Worm (Caenorhabditis elegans) whole organism, L4 larva: ENCODE results near the gene lir-2.
A peak's percentile ranks its signal among the peaks of the same experiment; 100 is the strongest.

ENCODE experiments used
- aha-1 ChIP-seq: fragments of 150-350 bp; peaks from one replicate; lab custom pipeline; 2014; ENCODE audit warnings: missing biosample characterization, missing genetic modification characterization
- daf-12 ChIP-seq: fragments of 150-350 bp; optimal IDR thresholded peaks from 2 replicates; lab custom pipeline; 2014; ENCODE audit warnings: missing biosample characterization, missing genetic modification reagents, missing genetic modification characterization
- fkh-10 ChIP-seq: fragments of 150-350 bp; optimal IDR thresholded peaks from 2 replicates; lab custom pipeline; 2014; ENCODE audit warnings: missing biosample characterization, missing genetic modification reagents, missing genetic modification characterization
- nhr-48 ChIP-seq: sonication (generic microtip); optimal IDR thresholded peaks from 2 replicates; lab custom pipeline; 2016; ENCODE audit warnings: mild to moderate bottlenecking, missing genetic modification characterization, missing compliant biosample characterization
- pha-4 ChIP-seq, 2 experiments: fragments of 150-350 bp in 1 of 2; fragments of 200-800 bp in 1 of 2; sonication (Bioruptor generic) in 1 of 2; IDR thresholded peaks in 1 of 2; optimal IDR thresholded peaks in 1 of 2; 2 replicates each; pipeline versions ENCODE4 v1.3.6 to Lab custom; 2014 to 2022; ENCODE audit warnings: missing genetic modification characterization in 2 of 2, missing genetic modification reagents in 2 of 2, missing biosample characterization in 1 of 2, missing compliant biosample characterization in 1 of 2
- tag-97 ChIP-seq: fragments of 200-800 bp; sonication (Bioruptor generic); IDR thresholded peaks from 2 replicates; pipeline ENCODE4 v1.3.6; 2022; ENCODE audit warnings: missing genetic modification characterization, missing compliant biosample characterization
- unc-62 ChIP-seq, 3 experiments: fragments of 150-350 bp in 1 of 3; sonication (generic microtip); optimal IDR thresholded peaks in 2 of 3; peaks in 1 of 3; 1 replicate in 1 of 3; 2 replicates in 2 of 3; lab custom pipeline; 2014 to 2017; ENCODE audit warnings: missing biosample characterization in 3 of 3, missing genetic modification characterization in 3 of 3, missing genetic modification reagents in 3 of 3, missing genotype in 1 of 3
- zip-11 ChIP-seq: fragments of 200-800 bp; sonication (Bioruptor generic); IDR thresholded peaks from 2 replicates; pipeline ENCODE4 v1.3.6; 2022; ENCODE audit warnings: missing genetic modification characterization, missing compliant biosample characterization
- zip-2 ChIP-seq: fragments of 150-350 bp; optimal IDR thresholded peaks from 2 replicates; lab custom pipeline; 2014; ENCODE audit warnings: missing biosample characterization, missing genetic modification characterization

The lir-2 gene

ce11 chrII:7719039-7719438, 52.0 kb downstream of the lir-2 start:
- peak; percentile 62 for TF ChIP-seq fkh-10
- no peak for TF ChIP-seq tag-97 (GFP tag; lab: Robert Waterston, UW)
- peak in 1 of 2 experiments; percentile 96 for TF ChIP-seq unc-62 (GFP tag; optimal IDR thresholded peaks at IDR 0.05 in 1 of 2; lab: Kevin White, UChicago)
- TF ChIP-seq unc-62 (tag; optimal IDR thresholded peaks at IDR 0.05; lab: Kevin White, UChicago) = no peak
- TF ChIP-seq zip-2 (tag; lab: Kevin White, UChicago) = no peak
- TF ChIP-seq, all 104 proteins: peak for 2

DNA sequence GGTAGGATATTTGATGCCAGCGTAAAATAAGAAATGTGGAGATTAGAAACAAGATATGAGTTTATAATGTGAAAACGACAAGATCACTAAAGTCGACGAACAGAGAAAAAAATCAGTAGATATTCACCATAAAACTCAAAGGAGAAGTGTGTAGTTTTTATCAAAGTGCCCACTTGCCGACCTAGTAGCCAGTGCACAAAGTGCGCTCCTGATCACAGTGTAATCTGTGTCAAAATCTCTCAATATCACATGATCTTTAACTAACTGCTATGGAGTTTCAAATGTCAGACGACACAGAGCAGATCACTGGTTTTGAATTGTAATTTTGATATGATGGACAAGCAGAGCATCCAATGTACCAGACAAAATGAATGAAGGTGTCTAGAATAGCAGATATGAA, 53.4 kb downstream of the lir-2 start:
- TF ChIP-seq pha-4 (GFP tag; IDR thresholded peaks at IDR 0.05; lab: Robert Waterston, UW) (no peak), pha-4 (tag; optimal IDR thresholded peaks at IDR 0.05; lab: Kevin White, UChicago) (no peak), nhr-48 (tag; lab: Kevin White, UChicago) (no peak), aha-1 (tag; lab: Kevin White, UChicago) (peak; percentile 84), unc-62 (GFP tag; optimal IDR thresholded peaks at IDR 0.05 in 1 of 2; lab: Kevin White, UChicago) (peak in 1 of 2 experiments; percentile 70), unc-62 (tag; optimal IDR thresholded peaks at IDR 0.05; lab: Kevin White, UChicago) (no peak), zip-11 (GFP tag; lab: Robert Waterston, UW) (no peak), daf-12 (no peak)
